Fruit fly (Drosophila melanogaster) whole organism, wandering third instar larva: Measurements from ENCODE around the gene CG12531.

Source experiments
- CG9705 ChIP-seq: fragments of 200-800 bp; sonication (Bioruptor generic); optimal IDR thresholded peaks from 2 replicates; lab custom pipeline; 2018; ENCODE audit warnings: missing biosample characterization, mild to moderate bottlenecking, missing genetic modification characterization
- CrebA ChIP-seq: fragments of 200-800 bp; sonication (Bioruptor generic); optimal IDR thresholded peaks from 2 replicates; lab custom pipeline; 2016; ENCODE audit warnings: missing biosample characterization, mild to moderate bottlenecking, missing genetic modification characterization, borderline replicate concordance
- ey ChIP-seq: fragments of 200-800 bp; sonication (Bioruptor generic); optimal IDR thresholded peaks from 2 replicates; lab custom pipeline; 2016; ENCODE audit warnings: missing biosample characterization, missing genetic modification characterization
- lola ChIP-seq: fragments of >200 bp; optimal IDR thresholded peaks from 2 replicates; lab custom pipeline; 2017; ENCODE audit warnings: missing biosample characterization, missing genetic modification characterization

DNA sequence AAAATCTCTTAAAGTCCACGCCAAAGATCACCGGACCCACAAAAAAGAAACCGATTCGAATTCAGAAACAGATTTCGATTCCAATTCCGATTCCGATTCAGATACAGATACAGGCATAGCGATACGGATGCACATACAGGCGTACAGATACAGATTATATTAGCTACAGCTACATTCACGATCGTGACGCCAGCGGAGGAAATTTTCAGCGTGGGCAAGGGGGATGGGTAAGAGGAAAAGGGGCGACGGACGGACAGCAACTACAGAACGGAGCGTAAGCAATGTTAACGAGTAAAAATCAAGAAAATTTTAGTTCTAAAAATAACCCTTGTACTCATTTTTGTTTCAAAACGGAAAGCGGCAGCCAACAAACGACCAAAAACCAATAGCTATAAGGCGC is 1.7 kb upstream of the CG12531 start:
- TF ChIP-seq lola (GFP tag; lab: Kevin White, UChicago) (no peak), ey (no peak), CrebA (GFP tag; lab: Kevin White, UChicago) (no peak), CG9705 (GFP tag; lab: Kevin White, UChicago) (no peak)
